Worm (Caenorhabditis elegans): Measurements from ENCODE around the gene spp-8.

The spp-8 gene

ce11 chrIV:8513619-8514018 lies 32.2 kb downstream of the spp-8 start, which contains the start of gene cks-1:
cks-1 (plus strand) TSS chrIV:8513919.
- TF ChIP-seq unc-62 (GFP tag; optimal IDR thresholded peaks at IDR 0.05) = no peak

- TF ChIP-seq unc-62 (GFP tag; optimal IDR thresholded peaks at IDR 0.05) = no peak
Observed at ce11 chrIV:8514546-8514945, 33.1 kb downstream of the spp-8 start.

- TF ChIP-seq unc-62 (GFP tag; optimal IDR thresholded peaks at IDR 0.05) = no peak
Observed at ce11 chrIV:8519949-8520348, 38.5 kb downstream of the spp-8 start.

ce11 chrIV:8520594-8520993 lies 39.1 kb downstream of the spp-8 start, which contains the start of gene pkg-2:
pkg-2 (plus strand) TSS chrIV:8520894.
- TF ChIP-seq unc-62 (GFP tag; optimal IDR thresholded peaks at IDR 0.05) = no peak

ce11 chrIV:8523981-8524380 lies 42.5 kb downstream of the spp-8 start:
- TF ChIP-seq unc-62 (GFP tag; optimal IDR thresholded peaks at IDR 0.05) = no peak

- TF ChIP-seq unc-62 (GFP tag; optimal IDR thresholded peaks at IDR 0.05) = no peak
Observed at ce11 chrIV:8526050-8526449, 44.6 kb downstream of the spp-8 start.

- TF ChIP-seq unc-62 (GFP tag; optimal IDR thresholded peaks at IDR 0.05) = no peak
Observed at ce11 chrIV:8526579-8526978, 45.1 kb downstream of the spp-8 start.

ce11 chrIV:8527598-8528012 lies 46.1 kb downstream of the spp-8 start:
- TF ChIP-seq unc-62 (GFP tag; optimal IDR thresholded peaks at IDR 0.05) = no peak

ce11 chrIV:8528345-8528744 lies 46.9 kb downstream of the spp-8 start:
- TF ChIP-seq unc-62 (GFP tag; optimal IDR thresholded peaks at IDR 0.05) = no peak

- TF ChIP-seq unc-62 (GFP tag; optimal IDR thresholded peaks at IDR 0.05) = no peak
Observed at ce11 chrIV:8529039-8529438, 47.6 kb downstream of the spp-8 start.

- no peak for TF ChIP-seq unc-62 (GFP tag; optimal IDR thresholded peaks at IDR 0.05)
Observed at ce11 chrIV:8530042-8531027, 48.9 kb downstream of the spp-8 start.

- TF ChIP-seq unc-62 (GFP tag; optimal IDR thresholded peaks at IDR 0.05) = no peak
Observed at ce11 chrIV:8532024-8532423, 50.6 kb downstream of the spp-8 start.

- no peak for TF ChIP-seq unc-62 (GFP tag; optimal IDR thresholded peaks at IDR 0.05)
Observed at ce11 chrIV:8532796-8533195, 51.3 kb downstream of the spp-8 start.
